Worm (Caenorhabditis elegans) whole organism, L2 larva: ENCODE results near the gene F29C12.6.

ENCODE experiments used
- egl-27 ChIP-seq: sonication (generic microtip); optimal IDR thresholded peaks from 3 replicates; lab custom pipeline; 2017; ENCODE audit warnings: missing biosample characterization, missing genetic modification reagents, missing genetic modification characterization
- lin-39 ChIP-seq: fragments of 150-350 bp; optimal IDR thresholded peaks from 2 replicates; lab custom pipeline; 2014; ENCODE audit warnings: missing biosample characterization, missing genetic modification reagents, missing genetic modification characterization

ce11 chrII:13130576-13130975 is 874 bp downstream of the F29C12.6 start:
- TF ChIP-seq lin-39 (no peak), egl-27 (no peak)
